Worm (Caenorhabditis elegans) whole organism, late embryonic: ENCODE measurements around the gene math-8.

Experiments
- C08G9.2 ChIP-seq: sonication (generic microtip); optimal IDR thresholded peaks from 2 replicates; lab custom pipeline; 2016; ENCODE audit warnings: mild to moderate bottlenecking, missing genetic modification characterization, moderate library complexity, missing compliant biosample characterization
- T23F11.4 ChIP-seq: fragments of 200-800 bp; sonication (Bioruptor generic); optimal IDR thresholded peaks from 2 replicates; lab custom pipeline; 2018; ENCODE audit warnings: mild to moderate bottlenecking, missing genetic modification characterization, missing compliant biosample characterization
- Y22D7AL.16 ChIP-seq: sonication (generic microtip); optimal IDR thresholded peaks from 2 replicates; lab custom pipeline; 2016; ENCODE audit warnings: missing genetic modification characterization, missing compliant biosample characterization
- ama-1 ChIP-seq: fragments of 150-350 bp; optimal IDR thresholded peaks from 2 replicates; lab custom pipeline; 2014
- ceh-18 ChIP-seq: sonication (generic microtip); optimal IDR thresholded peaks from 2 replicates; lab custom pipeline; 2016; ENCODE audit warnings: missing genetic modification characterization, missing compliant biosample characterization
- ceh-22 ChIP-seq: sonication (generic microtip); optimal IDR thresholded peaks from 2 replicates; lab custom pipeline; 2017; ENCODE audit warnings: missing biosample characterization, missing genetic modification characterization
- ceh-24 ChIP-seq: sonication (generic microtip); optimal IDR thresholded peaks from 2 replicates; lab custom pipeline; 2016; ENCODE audit warnings: mild to moderate bottlenecking, missing genetic modification characterization, missing compliant biosample characterization
- ceh-34 ChIP-seq: sonication (generic microtip); optimal IDR thresholded peaks from 2 replicates; lab custom pipeline; 2016; ENCODE audit warnings: mild to moderate bottlenecking, missing genetic modification characterization, missing compliant biosample characterization
- ceh-6 ChIP-seq: fragments of 200-800 bp; sonication (Bioruptor generic); optimal IDR thresholded peaks from 2 replicates; lab custom pipeline; 2018; ENCODE audit warnings: mild to moderate bottlenecking, missing genetic modification characterization, missing compliant biosample characterization
- che-1 ChIP-seq: sonication (generic microtip); optimal IDR thresholded peaks from 2 replicates; lab custom pipeline; 2016; ENCODE audit warnings: mild to moderate bottlenecking, missing genetic modification characterization, missing compliant biosample characterization
- dve-1 ChIP-seq: sonication (generic microtip); optimal IDR thresholded peaks from 2 replicates; lab custom pipeline; 2017; ENCODE audit warnings: antibody characterized with exemption, mild to moderate bottlenecking, missing genetic modification characterization, missing compliant biosample characterization
- elt-4 ChIP-seq: sonication (generic microtip); optimal IDR thresholded peaks from 2 replicates; lab custom pipeline; 2016; ENCODE audit warnings: missing genetic modification characterization, missing compliant biosample characterization
- ets-4 ChIP-seq: sonication (generic microtip); optimal IDR thresholded peaks from 2 replicates; lab custom pipeline; 2016; ENCODE audit warnings: missing genetic modification characterization, missing compliant biosample characterization
- eyg-1 ChIP-seq: sonication (generic microtip); optimal IDR thresholded peaks from 2 replicates; lab custom pipeline; 2016; ENCODE audit warnings: missing genotype, missing genetic modification characterization, missing compliant biosample characterization
- fkh-10 ChIP-seq: fragments of 150-350 bp; optimal IDR thresholded peaks from 2 replicates; lab custom pipeline; 2014; ENCODE audit warnings: missing biosample characterization, missing genetic modification reagents, missing genetic modification characterization
- fkh-6 ChIP-seq: sonication (generic microtip); optimal IDR thresholded peaks from 2 replicates; lab custom pipeline; 2016; ENCODE audit warnings: missing genetic modification characterization, missing compliant biosample characterization
- gmeb-2 ChIP-seq: sonication (generic microtip); optimal IDR thresholded peaks from 2 replicates; lab custom pipeline; 2016; ENCODE audit warnings: missing genetic modification characterization, inconsistent platforms, missing compliant biosample characterization
- hlh-15 ChIP-seq: sonication (generic microtip); optimal IDR thresholded peaks from 2 replicates; lab custom pipeline; 2016; ENCODE audit warnings: missing genetic modification characterization, missing compliant biosample characterization
- madf-2 ChIP-seq: sonication (generic microtip); optimal IDR thresholded peaks from 2 replicates; lab custom pipeline; 2017; ENCODE audit warnings: missing genetic modification characterization, missing compliant biosample characterization
- mec-3 ChIP-seq: sonication (generic microtip); optimal IDR thresholded peaks from 2 replicates; lab custom pipeline; 2016; ENCODE audit warnings: borderline replicate concordance, missing genetic modification characterization, missing compliant biosample characterization
- nfya-1 ChIP-seq: sonication (generic microtip); optimal IDR thresholded peaks from 2 replicates; lab custom pipeline; 2017; ENCODE audit warnings: missing genetic modification characterization, mild to moderate bottlenecking, missing compliant biosample characterization, antibody characterized with exemption, moderate library complexity
- nhr-11 ChIP-seq: fragments of 150-350 bp; optimal IDR thresholded peaks from 2 replicates; lab custom pipeline; 2014; ENCODE audit warnings: missing biosample characterization, missing genetic modification characterization
- nhr-232 ChIP-seq: sonication (generic microtip); optimal IDR thresholded peaks from 2 replicates; lab custom pipeline; 2016; ENCODE audit warnings: missing genetic modification characterization, missing compliant biosample characterization
- odd-2 ChIP-seq: sonication (generic microtip); optimal IDR thresholded peaks from 2 replicates; lab custom pipeline; 2017; ENCODE audit warnings: antibody characterized with exemption, mild to moderate bottlenecking, missing genetic modification characterization, missing compliant biosample characterization
- pag-3 ChIP-seq: sonication (generic microtip); optimal IDR thresholded peaks from 2 replicates; lab custom pipeline; 2016; ENCODE audit warnings: missing compliant biosample characterization, missing genetic modification characterization, borderline replicate concordance
- pat-9 ChIP-seq: fragments of 200-800 bp; sonication (Bioruptor generic); optimal IDR thresholded peaks from 2 replicates; lab custom pipeline; 2018; ENCODE audit warnings: mild to moderate bottlenecking, missing genetic modification characterization, moderate library complexity, missing compliant biosample characterization
- pax-1 ChIP-seq: fragments of 150-350 bp; optimal IDR thresholded peaks from 2 replicates; lab custom pipeline; 2014; ENCODE audit warnings: missing biosample characterization, missing genetic modification characterization
- pqm-1 ChIP-seq: sonication (generic microtip); optimal IDR thresholded peaks from 2 replicates; lab custom pipeline; 2016; ENCODE audit warnings: missing genetic modification characterization, missing compliant biosample characterization
- pros-1 ChIP-seq: fragments of 150-350 bp; optimal IDR thresholded peaks from 2 replicates; lab custom pipeline; 2014; ENCODE audit warnings: missing biosample characterization, missing genetic modification reagents, missing genetic modification characterization
- sox-4 ChIP-seq: sonication (generic microtip); optimal IDR thresholded peaks from 2 replicates; lab custom pipeline; 2017; ENCODE audit warnings: mild to moderate bottlenecking, missing genetic modification characterization, inconsistent platforms, missing compliant biosample characterization
- syd-9 ChIP-seq: sonication (generic microtip); optimal IDR thresholded peaks from 2 replicates; lab custom pipeline; 2016; ENCODE audit warnings: mild to moderate bottlenecking, missing genetic modification characterization, moderate library complexity, missing compliant biosample characterization
- tbx-2 ChIP-seq: sonication (generic microtip); optimal IDR thresholded peaks from 2 replicates; lab custom pipeline; 2016; ENCODE audit warnings: missing genetic modification characterization, missing compliant biosample characterization
- tbx-7 ChIP-seq: sonication (generic microtip); optimal IDR thresholded peaks from 2 replicates; lab custom pipeline; 2016; ENCODE audit warnings: missing genotype, missing genetic modification characterization, missing compliant biosample characterization
- unc-3 ChIP-seq, 2 experiments: fragments of 200-800 bp in 1 of 2; sonication (Bioruptor generic) in 1 of 2; sonication (generic microtip) in 1 of 2; conservative IDR thresholded peaks in 1 of 2; optimal IDR thresholded peaks in 1 of 2; 2 replicates each; pipeline versions ENCODE4 v1.3.6 to Lab custom; 2016 to 2022; ENCODE audit warnings: missing compliant biosample characterization in 2 of 2, missing genetic modification characterization in 2 of 2, missing genetic modification reagents in 1 of 2
- unc-42 ChIP-seq: sonication (generic microtip); optimal IDR thresholded peaks from 2 replicates; lab custom pipeline; 2016; ENCODE audit warnings: missing genotype, missing genetic modification characterization, missing compliant biosample characterization
- unc-55 ChIP-seq: sonication (generic microtip); optimal IDR thresholded peaks from 2 replicates; lab custom pipeline; 2017; ENCODE audit warnings: missing biosample characterization, missing genetic modification reagents, missing genetic modification characterization
- zip-5 ChIP-seq: sonication (generic microtip); optimal IDR thresholded peaks from 2 replicates; lab custom pipeline; 2016; ENCODE audit warnings: missing genetic modification characterization, missing compliant biosample characterization

Gene math-8

DNA sequence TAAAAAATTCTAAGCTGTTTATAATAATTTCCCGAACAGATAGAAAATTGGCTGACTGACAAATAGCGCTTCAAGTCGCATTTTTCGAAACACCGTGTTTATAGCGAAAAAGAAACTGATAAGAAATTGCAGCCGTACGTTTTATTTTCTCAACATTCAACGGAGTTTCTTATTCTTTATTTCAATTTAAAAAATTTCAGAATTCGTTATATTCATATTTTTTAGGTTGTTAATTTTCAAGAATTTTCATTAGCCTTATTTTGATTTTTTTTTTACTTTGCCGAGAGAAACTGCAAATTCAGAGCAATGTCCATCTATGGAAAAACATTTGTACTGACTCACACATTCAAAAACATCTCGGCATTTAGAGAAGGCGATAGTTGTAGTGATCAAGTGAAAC lies 9.0 kb upstream of the math-8 start, which contains the start of gene C46F9.6:
C46F9.6 (plus strand) TSS at position 301 of the 400 bp plus-strand sequence.
- TF ChIP-seq madf-2 = no peak
- no peak for TF ChIP-seq dve-1 (tag; lab: Kevin White, UChicago)
- TF ChIP-seq hlh-15 (tag; lab: Kevin White, UChicago) = no peak
- no peak for TF ChIP-seq nfya-1 (tag; lab: Kevin White, UChicago)
- no peak for TF ChIP-seq che-1 (tag; lab: Kevin White, UChicago)
- TF ChIP-seq pat-9 (tag; lab: Kevin White, UChicago) = no peak
- TF ChIP-seq elt-4 (tag; lab: Kevin White, UChicago) = no peak
- no peak for TF ChIP-seq pag-3 (tag; lab: Kevin White, UChicago)
- TF ChIP-seq odd-2 (tag; lab: Kevin White, UChicago) = no peak
- TF ChIP-seq fkh-6 = no peak
- no peak for TF ChIP-seq nhr-11

DNA sequence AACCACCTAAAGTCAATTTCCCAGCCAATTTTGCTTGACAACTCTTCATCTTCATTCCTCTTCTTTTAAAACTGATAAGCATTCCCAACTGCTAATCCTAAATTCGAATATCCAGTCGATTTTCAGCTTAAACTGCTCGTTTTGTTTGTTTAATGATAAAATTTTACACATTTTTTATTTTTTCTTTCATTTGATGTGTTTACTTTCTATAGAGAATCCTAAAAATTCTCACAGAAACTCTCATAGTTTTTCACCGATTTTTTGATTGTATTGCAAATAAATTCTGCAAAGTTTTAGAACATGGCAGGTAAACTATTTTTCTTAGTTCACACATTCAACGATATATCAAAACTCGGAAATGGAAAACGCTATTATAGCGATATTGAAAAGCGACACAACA lies 6.8 kb upstream of the math-8 start, which contains the start of gene math-25:
math-25 (plus strand) TSS at position 301 of the 400 bp plus-strand sequence.
- TF ChIP-seq elt-4 (tag; lab: Kevin White, UChicago) (no peak), ceh-6 (GFP tag; lab: Kevin White, UChicago) (no peak), nhr-232 (tag; lab: Kevin White, UChicago) (no peak), T23F11.4 (no peak), eyg-1 (tag; lab: Kevin White, UChicago) (no peak), pros-1 (tag; lab: Kevin White, UChicago) (no peak)

DNA sequence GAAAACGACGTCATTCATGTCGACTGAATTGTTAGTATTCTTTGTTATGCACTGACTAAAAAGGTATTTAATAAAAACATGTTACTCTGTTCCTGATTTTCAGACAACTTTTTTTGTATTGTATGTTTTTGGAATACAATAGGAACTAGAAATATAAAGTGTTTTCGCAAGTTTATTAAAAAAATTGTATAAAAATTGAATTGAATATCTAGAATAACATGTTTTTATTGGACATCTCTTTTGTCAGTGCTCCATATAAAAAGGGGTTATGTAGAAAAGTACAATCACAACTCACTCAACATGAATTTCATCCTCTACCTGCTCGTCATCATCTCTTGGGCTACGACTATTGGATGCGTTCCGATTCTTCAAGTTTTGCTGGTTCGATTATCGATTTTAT lies 6.3 kb upstream of the math-8 start, which contains the start of gene C46F9.5:
C46F9.5 (plus strand) TSS at position 301 of the 400 bp plus-strand sequence.
- no peak for TF ChIP-seq gmeb-2

DNA sequence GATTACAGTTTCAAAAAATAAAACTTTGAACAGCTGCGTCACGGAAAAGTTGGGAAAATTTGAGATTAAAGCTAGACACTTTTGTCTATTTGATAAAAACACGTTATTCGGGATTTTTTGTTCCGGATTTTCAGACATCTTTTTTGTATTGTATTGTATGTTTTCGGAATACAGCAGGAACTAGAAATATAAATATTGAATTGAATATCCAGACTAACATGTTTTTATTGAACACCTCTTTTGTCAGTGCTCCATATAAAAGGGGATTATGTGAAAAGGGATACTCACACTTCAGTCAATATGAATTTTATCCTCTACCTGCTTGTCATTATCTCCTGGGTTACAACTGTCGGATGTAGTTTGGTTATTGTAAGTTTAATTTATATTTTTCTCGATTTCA lies 4.9 kb upstream of the math-8 start, which contains the start of gene C16C4.1:
C16C4.1 (plus strand) TSS at position 301 of the 400 bp plus-strand sequence.
- no peak for TF ChIP-seq ama-1 (lab: Kevin White, UChicago)
- TF ChIP-seq pqm-1 (tag; lab: Kevin White, UChicago) = no peak
- no peak for TF ChIP-seq tbx-7
- TF ChIP-seq fkh-6 = no peak

DNA sequence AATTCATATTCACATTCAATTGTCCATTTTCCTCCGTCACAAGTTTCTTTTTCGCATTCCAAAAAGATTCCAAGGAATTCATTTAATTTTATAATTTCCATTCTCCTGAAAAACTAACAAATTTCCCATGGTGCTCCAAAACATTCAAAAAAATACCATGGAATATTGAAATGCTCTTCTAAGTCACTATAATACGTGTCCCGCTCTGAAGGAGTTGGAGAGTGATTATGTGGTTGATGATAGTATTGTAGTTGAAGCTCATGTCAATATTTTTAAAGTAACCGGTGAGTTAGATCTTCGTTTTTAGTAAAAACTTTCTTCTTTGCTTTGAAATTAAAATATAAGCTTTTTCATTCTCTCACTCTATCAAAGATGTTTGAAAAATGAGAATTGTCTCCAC lies 1.7 kb upstream of the math-8 start, which contains the start of gene math-9:
math-9 (minus strand) TSS at position 101 of the 400 bp plus-strand sequence.
- no peak for TF ChIP-seq syd-9 (tag; lab: Kevin White, UChicago)
- no peak for TF ChIP-seq unc-42
- no peak for TF ChIP-seq nfya-1 (tag; lab: Kevin White, UChicago)
- TF ChIP-seq pax-1 = no peak
- TF ChIP-seq hlh-15 (tag; lab: Kevin White, UChicago) = no peak
- no peak for TF ChIP-seq fkh-6
- TF ChIP-seq dve-1 (tag; lab: Kevin White, UChicago) = no peak
- TF ChIP-seq unc-55 (GFP tag; lab: Kevin White, UChicago) = no peak
- TF ChIP-seq sox-4 = no peak
- TF ChIP-seq ceh-34 = no peak
- TF ChIP-seq ceh-18 (tag; lab: Kevin White, UChicago) = no peak
- TF ChIP-seq C08G9.2 = no peak

DNA sequence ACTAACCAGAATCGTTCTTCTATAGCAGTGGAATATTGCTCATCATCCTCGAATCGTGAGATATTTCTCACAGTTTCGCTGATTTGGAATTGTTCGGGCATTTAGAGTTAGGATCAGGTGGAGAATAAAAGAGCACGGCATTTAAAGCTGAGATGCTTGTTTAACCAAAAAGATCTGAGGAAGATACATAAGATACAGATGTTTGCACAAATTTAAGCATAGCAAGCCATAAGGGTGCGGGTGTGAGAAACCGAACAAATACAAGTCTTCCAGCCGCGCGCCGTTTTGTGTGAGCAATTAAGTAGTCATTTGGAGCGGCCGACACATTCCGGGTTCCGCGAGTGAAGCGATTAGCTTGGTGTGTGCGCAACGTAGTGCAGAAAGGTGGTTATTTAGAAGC lies 2.6 kb downstream of the math-8 start, which contains the start of gene math-7:
math-7 (minus strand) TSS at position 101 of the 400 bp plus-strand sequence.
- TF ChIP-seq mec-3 (tag; lab: Kevin White, UChicago) = no peak
- TF ChIP-seq ceh-6 (GFP tag; lab: Kevin White, UChicago) = no peak
- no peak for TF ChIP-seq ets-4 (tag; lab: Kevin White, UChicago)
- no peak for TF ChIP-seq Y22D7AL.16
- no peak for TF ChIP-seq ceh-24 (tag; lab: Kevin White, UChicago)
- TF ChIP-seq zip-5 (tag; lab: Kevin White, UChicago) = no peak
- no peak for TF ChIP-seq ceh-18 (tag; lab: Kevin White, UChicago)
- no peak for TF ChIP-seq T23F11.4
- TF ChIP-seq tbx-2 = no peak
- no peak for TF ChIP-seq ceh-34
- TF ChIP-seq pax-1 = no peak
- no peak for TF ChIP-seq unc-3 (GFP tag; conservative IDR thresholded peaks at IDR 0.05; lab: Robert Waterston, UW)
- no peak for TF ChIP-seq unc-3 (tag; optimal IDR thresholded peaks at IDR 0.05; lab: Kevin White, UChicago)
- TF ChIP-seq fkh-6 = no peak
- no peak for TF ChIP-seq ceh-22 (tag; lab: Kevin White, UChicago)
- TF ChIP-seq fkh-10 (GFP tag; lab: Kevin White, UChicago) = no peak
